Fruit fly (Drosophila melanogaster) whole organism, embryonic: Measurements from ENCODE around the gene CG17732.

ENCODE experiments used
- Antp ChIP-seq: fragments of 200-800 bp; sonication (Bioruptor generic); optimal IDR thresholded peaks from 3 replicates; lab custom pipeline; 2016; ENCODE audit warnings: missing biosample characterization, missing genetic modification characterization
- CG10267 ChIP-seq: fragments of 200-800 bp; sonication (Bioruptor generic); optimal IDR thresholded peaks from 2 replicates; lab custom pipeline; 2018; ENCODE audit warnings: missing biosample characterization, mild to moderate bottlenecking, missing genetic modification characterization, moderate library complexity
- CG10462 ChIP-seq: fragments of 200-800 bp; sonication (Bioruptor generic); optimal IDR thresholded peaks from 2 replicates; lab custom pipeline; 2016; ENCODE audit warnings: missing biosample characterization, missing genetic modification characterization
- CG11247 ChIP-seq: fragments of 200-800 bp; sonication (Bioruptor generic); IDR thresholded peaks from 2 replicates; pipeline ENCODE4 v1.3.6; 2022; ENCODE audit warnings: missing biosample characterization, missing genetic modification characterization
- CG11560 ChIP-seq: fragments of 200-800 bp; sonication (Bioruptor generic); IDR thresholded peaks from 3 replicates; pipeline ENCODE4 v1.3.6; 2022; ENCODE audit warnings: missing biosample characterization, missing genetic modification characterization
- CG12391 ChIP-seq: fragments of 200-800 bp; sonication (Bioruptor generic); optimal IDR thresholded peaks from 3 replicates; lab custom pipeline; 2018; ENCODE audit warnings: missing biosample characterization, mild to moderate bottlenecking, missing genetic modification characterization, moderate library complexity
- CG17186 ChIP-seq: fragments of 200-800 bp; sonication (Bioruptor generic); optimal IDR thresholded peaks from 3 replicates; lab custom pipeline; 2017; ENCODE audit warnings: missing biosample characterization, missing genetic modification reagents, missing genetic modification characterization
- CG2889 ChIP-seq: fragments of 200-800 bp; sonication (Bioruptor generic); IDR thresholded peaks from 3 replicates; pipeline ENCODE4 v1.3.6; 2022; ENCODE audit warnings: missing biosample characterization, missing genetic modification characterization
- CG30431 ChIP-seq: fragments of 200-800 bp; sonication (Bioruptor generic); optimal IDR thresholded peaks from 2 replicates; lab custom pipeline; 2017; ENCODE audit warnings: missing biosample characterization, missing genetic modification characterization
- CG3281 ChIP-seq: fragments of 200-800 bp; sonication (Bioruptor generic); optimal IDR thresholded peaks from 3 replicates; lab custom pipeline; 2017; ENCODE audit warnings: missing biosample characterization, mild to moderate bottlenecking, missing genetic modification characterization
- CG34422 ChIP-seq: fragments of 200-800 bp; sonication (Bioruptor generic); IDR thresholded peaks from 3 replicates; pipeline ENCODE4 v1.3.6; 2022; ENCODE audit warnings: missing biosample characterization, missing genetic modification characterization
- CG4282 ChIP-seq: fragments of 200-800 bp; sonication (Bioruptor generic); optimal IDR thresholded peaks from 2 replicates; lab custom pipeline; 2016; ENCODE audit warnings: missing biosample characterization, missing genetic modification characterization
- CG4617 ChIP-seq: fragments of 200-800 bp; sonication (Bioruptor generic); optimal IDR thresholded peaks from 3 replicates; lab custom pipeline; 2016; ENCODE audit warnings: missing biosample characterization, missing genetic modification characterization, borderline replicate concordance
- CG4730 ChIP-seq: fragments of 200-800 bp; sonication (Bioruptor generic); IDR thresholded peaks from 2 replicates; pipeline ENCODE4 v1.3.6; 2022; ENCODE audit warnings: missing biosample characterization, missing genetic modification characterization
- CG6254 ChIP-seq: fragments of 200-800 bp; sonication (Bioruptor generic); optimal IDR thresholded peaks from 3 replicates; lab custom pipeline; 2017; ENCODE audit warnings: mild to moderate bottlenecking, missing biosample characterization, missing genetic modification reagents, missing genetic modification characterization
- CG6765 ChIP-seq: fragments of 200-800 bp; sonication (Bioruptor generic); optimal IDR thresholded peaks from 3 replicates; lab custom pipeline; 2017; ENCODE audit warnings: missing biosample characterization, mild to moderate bottlenecking, missing genetic modification characterization
- CG7372 ChIP-seq: fragments of 200-800 bp; sonication (Bioruptor generic); IDR thresholded peaks from 2 replicates; pipeline ENCODE4 v1.3.6; 2022; ENCODE audit warnings: missing biosample characterization, missing genetic modification characterization
- CG9876 ChIP-seq: fragments of 200-800 bp; sonication (Bioruptor generic); optimal IDR thresholded peaks from 2 replicates; lab custom pipeline; 2016; ENCODE audit warnings: missing biosample characterization, missing genetic modification characterization
- Camta ChIP-seq: fragments of 200-800 bp; sonication (Bioruptor generic); optimal IDR thresholded peaks from 2 replicates; lab custom pipeline; 2016; ENCODE audit warnings: missing biosample characterization, missing genetic modification characterization
- Chrac-16 ChIP-seq: fragments of 200-800 bp; sonication (Bioruptor generic); optimal IDR thresholded peaks from 3 replicates; lab custom pipeline; 2016; ENCODE audit warnings: missing biosample characterization, missing genetic modification characterization
- Dfd ChIP-seq, 2 experiments: fragments of >200 bp; optimal IDR thresholded peaks; 2 replicates each; lab custom pipeline; 2017; ENCODE audit warnings: missing biosample characterization in 2 of 2, missing genetic modification characterization in 2 of 2
- Dip2 ChIP-seq: fragments of 200-800 bp; sonication (Bioruptor generic); IDR thresholded peaks from 2 replicates; pipeline ENCODE4 v1.3.6; 2022; ENCODE audit warnings: missing biosample characterization, missing genetic modification characterization
- Doc2 ChIP-seq: fragments of 200-800 bp; sonication (Bioruptor generic); IDR thresholded peaks from 2 replicates; pipeline ENCODE4 v1.3.6; 2022; ENCODE audit warnings: missing biosample characterization, missing genetic modification characterization
- E2f1 ChIP-seq: fragments of 200-800 bp; sonication (Bioruptor generic); IDR thresholded peaks from 2 replicates; pipeline ENCODE4 v1.3.6; 2022; ENCODE audit warnings: missing biosample characterization, missing genetic modification characterization
- HLHmδ ChIP-seq: fragments of 200-800 bp; sonication (Bioruptor generic); optimal IDR thresholded peaks from 2 replicates; lab custom pipeline; 2018; ENCODE audit warnings: missing biosample characterization, mild to moderate bottlenecking, missing genetic modification characterization, moderate library complexity
- NFAT ChIP-seq: fragments of 200-800 bp; sonication (Bioruptor generic); IDR thresholded peaks from 2 replicates; pipeline ENCODE4 v1.3.6; 2022; ENCODE audit warnings: missing biosample characterization, missing genetic modification characterization
- Nf-YB ChIP-seq: fragments of 200-800 bp; sonication (Bioruptor generic); optimal IDR thresholded peaks from 3 replicates; lab custom pipeline; 2019; ENCODE audit warnings: missing biosample characterization, mild to moderate bottlenecking, missing genetic modification characterization, moderate library complexity
- Oaz ChIP-seq: fragments of 200-800 bp; sonication (Bioruptor generic); IDR thresholded peaks from 2 replicates; pipeline ENCODE4 v1.3.6; 2022; ENCODE audit warnings: missing biosample characterization, missing genetic modification characterization
- Poxn ChIP-seq: fragments of 200-800 bp; sonication (Bioruptor generic); IDR thresholded peaks from 2 replicates; pipeline ENCODE4 v1.3.6; 2022; ENCODE audit warnings: missing biosample characterization, missing genetic modification characterization
- Sin3A ChIP-seq: fragments of >200 bp; optimal IDR thresholded peaks from 2 replicates; lab custom pipeline; 2018
- Vsx1 ChIP-seq: fragments of 200-800 bp; sonication (Bioruptor generic); optimal IDR thresholded peaks from 2 replicates; lab custom pipeline; 2017; ENCODE audit warnings: missing biosample characterization, mild to moderate bottlenecking, missing genetic modification characterization, missing genetic modification reagents
- amos ChIP-seq: fragments of 200-800 bp; sonication (Bioruptor generic); IDR thresholded peaks from 2 replicates; pipeline ENCODE4 v1.3.6; 2022; ENCODE audit warnings: missing biosample characterization, missing genetic modification characterization; ENCODE audit not compliant: partially characterized antibody
- ap ChIP-seq: fragments of 200-800 bp; sonication (Bioruptor generic); IDR thresholded peaks from 2 replicates; pipeline ENCODE4 v1.3.6; 2022; ENCODE audit warnings: missing biosample characterization, missing genetic modification characterization
- cas ChIP-seq: fragments of 200-800 bp; sonication (Bioruptor generic); IDR thresholded peaks from 2 replicates; pipeline ENCODE4 v1.3.6; 2022; ENCODE audit warnings: missing biosample characterization, missing genetic modification characterization
- emc ChIP-seq: fragments of 200-800 bp; sonication (Bioruptor generic); optimal IDR thresholded peaks from 2 replicates; lab custom pipeline; 2016; ENCODE audit warnings: missing biosample characterization, missing genetic modification characterization
- en ChIP-seq: fragments of 200-800 bp; sonication (Bioruptor generic); optimal IDR thresholded peaks from 2 replicates; lab custom pipeline; 2016; ENCODE audit warnings: missing biosample characterization, missing genetic modification characterization
- esg ChIP-seq: fragments of 200-800 bp; sonication (Bioruptor generic); conservative IDR thresholded peaks from 2 replicates; pipeline ENCODE4 v1.3.6; 2022; ENCODE audit warnings: missing biosample characterization, missing genetic modification characterization
- hkb ChIP-seq, 2 experiments: fragments of 200-800 bp in 1 of 2; fragments of >200 bp in 1 of 2; sonication (Bioruptor generic) in 1 of 2; IDR thresholded peaks in 1 of 2; optimal IDR thresholded peaks in 1 of 2; 2 replicates each; pipeline versions ENCODE4 v1.3.6 to Lab custom; 2017 to 2022; ENCODE audit warnings: missing biosample characterization in 1 of 2, missing genetic modification characterization in 1 of 2
- jigr1 ChIP-seq: fragments of 200-800 bp; sonication (Bioruptor generic); IDR thresholded peaks from 3 replicates; pipeline ENCODE4 v1.3.6; 2022; ENCODE audit warnings: missing biosample characterization, missing genetic modification characterization
- lbe ChIP-seq: fragments of 200-800 bp; sonication (Bioruptor generic); optimal IDR thresholded peaks from 2 replicates; lab custom pipeline; 2016; ENCODE audit warnings: missing biosample characterization, mild to moderate bottlenecking, missing genetic modification characterization
- maf-S ChIP-seq: fragments of 200-800 bp; sonication (Bioruptor generic); optimal IDR thresholded peaks from 2 replicates; lab custom pipeline; 2016; ENCODE audit warnings: missing biosample characterization, missing genetic modification characterization
- pum ChIP-seq: fragments of 200-800 bp; sonication (Bioruptor generic); optimal IDR thresholded peaks from 2 replicates; lab custom pipeline; 2016; ENCODE audit warnings: missing biosample characterization, missing genetic modification characterization
- sens-2 ChIP-seq: fragments of 200-800 bp; sonication (Bioruptor generic); IDR thresholded peaks from 2 replicates; pipeline ENCODE4 v1.3.6; 2022; ENCODE audit warnings: missing biosample characterization, missing genetic modification characterization
- slou ChIP-seq: fragments of 200-800 bp; sonication (Bioruptor generic); optimal IDR thresholded peaks from 3 replicates; lab custom pipeline; 2016; ENCODE audit warnings: missing biosample characterization, missing genetic modification characterization
- tin ChIP-seq: fragments of 200-800 bp; sonication (Bioruptor generic); optimal IDR thresholded peaks from 3 replicates; lab custom pipeline; 2016; ENCODE audit warnings: missing biosample characterization, missing genetic modification characterization
- tna ChIP-seq: fragments of 200-800 bp; sonication (Bioruptor generic); IDR thresholded peaks from 2 replicates; pipeline ENCODE4 v1.3.6; 2022; ENCODE audit warnings: missing biosample characterization, missing genetic modification characterization; ENCODE audit not compliant: partially characterized antibody
- trem ChIP-seq: fragments of 200-800 bp; optimal IDR thresholded peaks from 3 replicates; lab custom pipeline; 2019; ENCODE audit warnings: missing biosample characterization, mild to moderate bottlenecking, missing genetic modification characterization, moderate library complexity
- unpg ChIP-seq: fragments of 200-800 bp; sonication (Bioruptor generic); optimal IDR thresholded peaks from 3 replicates; lab custom pipeline; 2018; ENCODE audit warnings: missing biosample characterization, mild to moderate bottlenecking, missing genetic modification characterization, moderate library complexity
- vnd ChIP-seq: fragments of 200-800 bp; sonication (Bioruptor generic); IDR thresholded peaks from 3 replicates; pipeline ENCODE4 v1.3.6; 2022; ENCODE audit warnings: missing biosample characterization, missing genetic modification characterization; ENCODE audit not compliant: partially characterized antibody
- wek ChIP-seq: fragments of 200-800 bp; sonication (Bioruptor generic); optimal IDR thresholded peaks from 3 replicates; lab custom pipeline; 2018; ENCODE audit warnings: missing biosample characterization, mild to moderate bottlenecking, missing genetic modification characterization, moderate library complexity

Gene CG17732

dm6 chr3L:20006269-20007265 is 25.1 kb downstream of the CG17732 start (continued):
- TF ChIP-seq CG6765 (GFP tag; lab: Kevin White, UChicago) (no peak), Oaz (GFP tag; lab: Robert Waterston, UW) (no peak), Dip2 (GFP tag; lab: Robert Waterston, UW) (no peak), pum (GFP tag; lab: Kevin White, UChicago) (no peak), CG4617 (GFP tag; lab: Kevin White, UChicago) (peak; percentile 28), hkb (optimal IDR thresholded peaks at IDR 0.05; lab: Kevin White, UChicago) (no peak), hkb (GFP tag; IDR thresholded peaks at IDR 0.05; lab: Robert Waterston, UW) (no peak), jigr1 (no peak), CG4730 (GFP tag; lab: Robert Waterston, UW) (no peak), CG12391 (tag; lab: Kevin White, UChicago) (no peak), CG17186 (GFP tag; lab: Kevin White, UChicago) (peak; percentile 73), esg (GFP tag; lab: Robert Waterston, UW) (no peak), CG11560 (tag; lab: Robert Waterston, UW) (peak; percentile 98), CG4282 (GFP tag; lab: Kevin White, UChicago) (no peak), maf-S (GFP tag; lab: Kevin White, UChicago) (no peak), Chrac-16 (GFP tag; lab: Kevin White, UChicago) (no peak), wek (GFP tag; lab: Kevin White, UChicago) (peak; percentile 35), Dfd (GFP tag; optimal IDR thresholded peaks at IDR 0.05; lab: Kevin White, UChicago) (no peak), sens-2 (GFP tag; lab: Robert Waterston, UW) (no peak), Poxn (no peak), cas (GFP tag; lab: Robert Waterston, UW) (no peak), CG10267 (tag; lab: Kevin White, UChicago) (peak; percentile 10), CG11247 (GFP tag; lab: Robert Waterston, UW) (no peak), Camta (GFP tag; lab: Kevin White, UChicago) (no peak), emc (GFP tag; lab: Kevin White, UChicago) (no peak), amos (GFP tag; lab: Robert Waterston, UW) (peak; percentile 89), ap (GFP tag; lab: Robert Waterston, UW) (no peak), CG10462 (GFP tag; lab: Kevin White, UChicago) (no peak), CG3281 (GFP tag; lab: Kevin White, UChicago) (no peak), vnd (GFP tag; lab: Robert Waterston, UW) (peak; percentile 96), lbe (GFP tag; lab: Kevin White, UChicago) (no peak), tin (GFP tag; lab: Kevin White, UChicago) (no peak), tna (GFP tag; lab: Robert Waterston, UW) (peak; percentile 100), Doc2 (no peak), CG6254 (GFP tag; lab: Kevin White, UChicago) (no peak), CG30431 (GFP tag; lab: Kevin White, UChicago) (no peak), CG7372 (no peak), HLHmδ (peak; percentile 81), CG9876 (no peak), Antp (GFP tag; lab: Kevin White, UChicago) (no peak), slou (GFP tag; lab: Kevin White, UChicago) (no peak), trem (tag; lab: Kevin White, UChicago) (peak; percentile 59), E2f1 (GFP tag; lab: Robert Waterston, UW) (no peak), NFAT (GFP tag; lab: Robert Waterston, UW) (no peak; the same call in 1 of the 2 replicates), en (GFP tag; lab: Kevin White, UChicago) (no peak), Vsx1 (GFP tag; lab: Kevin White, UChicago) (peak; percentile 47), Sin3A (lab: Kevin White, UChicago) (no peak), Nf-YB (GFP tag; lab: Kevin White, UChicago) (no peak), CG34422 (peak; percentile 63; the same call in 1 of the 3 replicates), unpg (GFP tag; lab: Kevin White, UChicago) (no peak), CG2889 (GFP tag; lab: Robert Waterston, UW) (no peak)
